Fruit fly (Drosophila melanogaster) whole organism, wandering third instar larva: ENCODE data around the gene CG31922.
A peak's percentile ranks its signal among the peaks of the same experiment; 100 is the strongest.

Source experiments
- br ChIP-seq: fragments of 200-800 bp; sonication (Bioruptor generic); optimal IDR thresholded peaks from 2 replicates; lab custom pipeline; 2016; ENCODE audit warnings: missing biosample characterization, missing genetic modification characterization
- dmrt93B ChIP-seq: fragments of 200-800 bp; sonication (Bioruptor generic); optimal IDR thresholded peaks from 2 replicates; lab custom pipeline; 2018; ENCODE audit warnings: missing biosample characterization, mild to moderate bottlenecking, missing genetic modification characterization
- sage ChIP-seq: fragments of 200-800 bp; sonication (Bioruptor generic); optimal IDR thresholded peaks from 2 replicates; lab custom pipeline; 2016; ENCODE audit warnings: missing biosample characterization, mild to moderate bottlenecking, missing genetic modification characterization
- sv ChIP-seq: fragments of 200-800 bp; sonication (Bioruptor generic); optimal IDR thresholded peaks from 3 replicates; lab custom pipeline; 2016; ENCODE audit warnings: missing biosample characterization, missing genetic modification characterization
- usp ChIP-seq: fragments of >200 bp; optimal IDR thresholded peaks from 2 replicates; lab custom pipeline; 2017; ENCODE audit warnings: missing biosample characterization, missing genetic modification characterization

DNA sequence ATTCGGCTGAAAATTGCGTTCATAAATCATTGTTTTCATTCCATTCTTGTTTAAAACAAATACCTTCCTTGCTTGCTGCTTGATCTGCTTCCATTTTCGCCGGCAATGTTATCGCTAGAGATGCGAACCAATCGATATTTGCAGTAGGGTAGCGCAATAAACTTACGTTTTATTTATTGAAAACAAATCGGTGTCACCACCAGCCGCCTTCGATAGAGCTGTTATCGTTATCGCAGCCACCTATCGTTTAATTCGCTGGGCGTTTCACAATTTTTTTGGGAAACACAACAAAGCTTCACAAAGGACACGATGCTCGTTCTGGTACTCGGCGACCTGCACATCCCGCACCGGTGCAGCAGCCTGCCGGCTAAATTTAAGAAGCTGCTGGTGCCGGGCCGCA lies 19.4 kb upstream of the CG31922 start, which contains the start of the genes Tfb4 and Vps29:
- TF ChIP-seq sage (GFP tag; lab: Kevin White, UChicago) (no peak), sv (GFP tag; lab: Kevin White, UChicago) (peak; percentile 7), dmrt93B (no peak), br (GFP tag; lab: Kevin White, UChicago) (peak; percentile 74), usp (no peak)
